Worm (Caenorhabditis elegans): ENCODE data around the gene gsto-1.

The gsto-1 gene

DNA sequence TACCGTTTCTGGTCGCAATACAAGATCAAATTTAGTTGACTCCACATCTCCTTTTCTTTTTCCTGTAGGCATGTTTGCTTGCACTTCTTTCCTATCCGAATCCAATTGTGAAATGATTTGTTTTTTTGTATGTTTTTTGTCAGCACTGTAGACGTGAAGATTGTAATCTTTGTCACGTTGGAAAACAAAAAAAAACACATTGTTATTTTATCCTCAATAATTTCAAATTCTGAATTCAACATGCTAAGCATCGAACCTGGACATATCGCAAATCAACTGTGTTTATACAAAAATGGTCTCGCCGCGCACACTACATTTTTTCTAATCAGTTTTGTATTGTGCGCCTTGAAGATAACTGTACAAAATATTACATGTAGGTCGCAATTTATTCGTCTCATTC lies 33.3 kb downstream of the gsto-1 start, which contains the start of gene ZK688.12:
Gene ZK688.12 (minus strand): TSS at position 101 of the 400 bp plus-strand sequence.
- TF ChIP-seq unc-3 (GFP tag; conservative IDR thresholded peaks at IDR 0.05) (no peak), unc-3 (tag; optimal IDR thresholded peaks at IDR 0.05) (no peak), npax-4 (tag; optimal IDR thresholded peaks at IDR 0.05) (no peak), mec-3 (tag; optimal IDR thresholded peaks at IDR 0.05; ENCODE audit: borderline replicate concordance) (no peak), ceh-48 (tag; optimal IDR thresholded peaks at IDR 0.05) (no peak), nhr-232 (tag; optimal IDR thresholded peaks at IDR 0.05) (no peak), pag-3 (tag; optimal IDR thresholded peaks at IDR 0.05; ENCODE audit: borderline replicate concordance) (no peak), ceh-31 (tag; optimal IDR thresholded peaks at IDR 0.05) (no peak), ceh-24 (tag; optimal IDR thresholded peaks at IDR 0.05) (no peak), ceh-9 (tag; optimal IDR thresholded peaks at IDR 0.05) (no peak), sox-4 (tag; optimal IDR thresholded peaks at IDR 0.05) (no peak), ceh-34 (tag; optimal IDR thresholded peaks at IDR 0.05) (no peak), tbx-2 (tag; optimal IDR thresholded peaks at IDR 0.05) (no peak), elt-2 (tag; optimal IDR thresholded peaks at IDR 0.05) (no peak), K02D7.2 (tag; optimal IDR thresholded peaks at IDR 0.05) (no peak), ceh-2 (tag; optimal IDR thresholded peaks at IDR 0.05) (no peak), pax-1 (tag; optimal IDR thresholded peaks at IDR 0.05) (no peak), unc-55 (GFP tag; optimal IDR thresholded peaks at IDR 0.05) (no peak), ceh-18 (tag; optimal IDR thresholded peaks at IDR 0.05) (no peak)

DNA sequence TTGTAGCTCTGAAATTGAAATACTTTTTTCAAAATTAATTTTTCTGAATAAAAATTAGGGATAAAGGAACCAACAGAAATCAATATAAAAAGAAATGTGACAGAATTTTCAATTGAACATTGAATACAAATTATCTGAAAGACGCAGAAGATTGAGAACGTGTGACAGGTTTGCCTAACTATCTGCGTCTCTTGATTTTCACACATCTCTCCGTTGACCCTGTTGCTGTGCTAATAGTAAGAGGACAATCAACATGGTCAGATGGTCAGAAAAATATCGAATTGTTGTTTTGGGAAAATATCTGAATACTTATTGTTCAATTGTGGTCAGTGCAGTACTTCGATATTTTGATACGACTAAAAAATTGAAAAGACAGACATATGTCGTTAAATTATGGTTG lies 35.2 kb downstream of the gsto-1 start, which contains the start of gene ZK688.7:
Gene ZK688.7 (minus strand): TSS at position 14 of the 400 bp plus-strand sequence.
- TF ChIP-seq pha-2 (tag; optimal IDR thresholded peaks at IDR 0.05), result no peak
- peak; percentile 81 for TF ChIP-seq hlh-30 (tag; optimal IDR thresholded peaks at IDR 0.05; ENCODE audit: insufficient read depth)
- no peak for TF ChIP-seq dmd-4 (tag; optimal IDR thresholded peaks at IDR 0.05; ENCODE audit: borderline replicate concordance)
- TF ChIP-seq pax-1 (tag; optimal IDR thresholded peaks at IDR 0.05), result no peak

DNA sequence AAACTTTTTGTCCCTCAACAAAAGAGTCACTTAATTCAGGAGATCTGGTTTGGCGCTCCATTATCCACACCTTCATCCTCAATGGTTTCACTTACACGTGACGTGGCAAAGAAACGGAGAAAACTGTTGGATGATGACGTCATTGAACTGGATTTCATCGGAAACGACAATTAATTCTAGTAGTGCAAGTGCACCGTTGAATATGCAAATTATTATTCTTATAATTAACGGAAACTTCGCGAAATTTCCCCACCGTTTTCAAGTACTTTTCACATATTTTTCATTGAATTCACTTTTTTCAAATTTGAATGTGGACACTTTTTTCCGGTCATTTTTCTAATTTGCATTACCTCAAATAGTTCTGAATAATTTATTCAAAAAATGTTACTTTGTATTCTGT lies 37.6 kb downstream of the gsto-1 start, which contains the start of gene ZK688.1:
Gene ZK688.1 (plus strand): TSS at position 301 of the 400 bp plus-strand sequence.
- TF ChIP-seq hlh-8 (tag; optimal IDR thresholded peaks at IDR 0.05) (no peak), ahr-1 (tag; optimal IDR thresholded peaks at IDR 0.05) (no peak), unc-3 (GFP tag; conservative IDR thresholded peaks at IDR 0.05) (no peak), unc-3 (tag; optimal IDR thresholded peaks at IDR 0.05) (no peak), ref-2 (tag; optimal IDR thresholded peaks at IDR 0.05) (no peak), K02D7.2 (tag; optimal IDR thresholded peaks at IDR 0.05) (no peak), pha-2 (tag; optimal IDR thresholded peaks at IDR 0.05) (no peak), hlh-6 (tag; optimal IDR thresholded peaks at IDR 0.05) (no peak), nhr-11 (tag; optimal IDR thresholded peaks at IDR 0.05) (no peak), ceh-2 (tag; optimal IDR thresholded peaks at IDR 0.05) (no peak), hlh-13 (GFP tag; optimal IDR thresholded peaks at IDR 0.05) (no peak)

DNA sequence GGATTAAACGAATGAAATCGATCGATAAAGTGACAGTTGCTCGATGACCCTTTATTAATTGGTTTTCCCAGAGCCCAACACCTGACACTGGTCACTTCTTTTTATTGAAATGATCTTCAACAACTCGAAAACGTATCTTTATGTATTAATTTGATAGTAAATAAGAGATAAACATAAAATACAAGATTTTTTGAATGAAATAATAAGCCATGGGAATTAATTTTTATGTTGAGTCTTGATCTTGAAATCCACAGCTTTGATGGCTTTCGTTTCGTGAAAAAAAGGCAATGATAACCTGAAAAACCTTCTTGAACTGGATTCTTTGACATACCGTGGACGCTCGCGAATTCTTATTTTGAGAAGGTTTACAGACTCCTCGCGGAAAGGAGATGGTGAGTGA lies 39.3 kb downstream of the gsto-1 start, which contains the start of gene pcp-5:
Gene pcp-5 (minus strand): TSS at position 101 of the 400 bp plus-strand sequence.
- no peak for TF ChIP-seq hlh-6 (tag; optimal IDR thresholded peaks at IDR 0.05)
- TF ChIP-seq unc-55 (GFP tag; optimal IDR thresholded peaks at IDR 0.05), result peak; percentile 6

DNA sequence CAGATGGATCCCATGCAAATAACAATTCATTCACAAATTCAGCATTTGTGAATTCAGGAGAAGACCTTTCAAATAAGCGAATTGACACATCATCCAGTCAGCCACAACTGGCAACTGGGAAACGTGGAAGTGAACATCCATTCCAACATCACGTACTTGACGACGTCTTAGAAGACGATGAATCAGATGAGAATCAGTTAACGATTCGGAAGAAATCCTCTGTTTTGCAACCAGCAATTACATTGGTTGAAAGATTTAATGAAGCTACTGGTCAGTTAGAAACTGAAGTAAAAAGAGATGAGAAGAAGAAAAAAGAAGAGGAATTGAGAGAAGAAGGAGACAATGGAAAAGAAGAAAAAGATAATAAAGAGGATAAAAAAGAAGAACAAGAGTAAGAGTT lies 43.4 kb downstream of the gsto-1 start:
- TF ChIP-seq ets-4 (tag; optimal IDR thresholded peaks at IDR 0.05), result no peak
- no peak for TF ChIP-seq pax-1 (tag; optimal IDR thresholded peaks at IDR 0.05)
- TF ChIP-seq ref-2 (tag; optimal IDR thresholded peaks at IDR 0.05), result no peak
- TF ChIP-seq lim-6 (tag; optimal IDR thresholded peaks at IDR 0.05), result no peak
- no peak for TF ChIP-seq ceh-31 (tag; optimal IDR thresholded peaks at IDR 0.05)
- TF ChIP-seq ama-1 (optimal IDR thresholded peaks at IDR 0.05), result no peak
- TF ChIP-seq ttx-3 (tag; optimal IDR thresholded peaks at IDR 0.05), result no peak
- TF ChIP-seq T23F11.4 (GFP tag; optimal IDR thresholded peaks at IDR 0.05), result no peak
- TF ChIP-seq ceh-9 (tag; optimal IDR thresholded peaks at IDR 0.05), result no peak
- no peak for TF ChIP-seq mec-3 (tag; optimal IDR thresholded peaks at IDR 0.05; ENCODE audit: borderline replicate concordance)
- TF ChIP-seq syd-9 (tag; optimal IDR thresholded peaks at IDR 0.05), result no peak
